Worm (Caenorhabditis elegans): ENCODE measurements around the gene Y17G7B.17.
A peak's percentile ranks its signal among the peaks of the same experiment; 100 is the strongest.

The Y17G7B.17 gene

ce11 chrII:12107840-12108239, 8.1 kb upstream of the Y17G7B.17 start, which contains the start of gene Y17G7B.18 (continued):
- TF ChIP-seq sox-4 (tag; optimal IDR thresholded peaks at IDR 0.05) = peak; percentile 29
- TF ChIP-seq irx-1 (tag; optimal IDR thresholded peaks at IDR 0.05) = peak; percentile 64
- TF ChIP-seq C04F5.9 (tag; optimal IDR thresholded peaks at IDR 0.05) = no peak
- TF ChIP-seq skn-1 (tag; optimal IDR thresholded peaks at IDR 0.05) = peak; percentile 45
- no peak for TF ChIP-seq C34B4.2 (tag; optimal IDR thresholded peaks at IDR 0.05)
- no peak for TF ChIP-seq ceh-90 (tag; optimal IDR thresholded peaks at IDR 0.05)
- peak; percentile 72 for TF ChIP-seq dsc-1 (tag; optimal IDR thresholded peaks at IDR 0.05)
- peak; percentile 66 for TF ChIP-seq egl-13 (tag; optimal IDR thresholded peaks at IDR 0.05)
- no peak for TF ChIP-seq nhr-84 (tag; optimal IDR thresholded peaks at IDR 0.05)
- peak; percentile 19 for TF ChIP-seq nhr-237 (tag; optimal IDR thresholded peaks at IDR 0.05)
- TF ChIP-seq ceh-88 (GFP tag; IDR thresholded peaks at IDR 0.05) = peak; percentile 42; the same call in 1 of the 2 replicates
- TF ChIP-seq C16A3.4 (tag; optimal IDR thresholded peaks at IDR 0.05) = peak; percentile 67
- TF ChIP-seq ztf-11 (tag; optimal IDR thresholded peaks at IDR 0.05) = peak in 1 of 2 experiments; percentile 33
- peak; percentile 70 for TF ChIP-seq xbp-1 (tag; optimal IDR thresholded peaks at IDR 0.05)
- TF ChIP-seq mab-9 (GFP tag; IDR thresholded peaks at IDR 0.05) = peak; percentile 70
- TF ChIP-seq fkh-8 (tag; optimal IDR thresholded peaks at IDR 0.05) = peak; percentile 85
- TF ChIP-seq nhr-76 (tag; optimal IDR thresholded peaks at IDR 0.05) = no peak
- TF ChIP-seq lin-35 (GFP tag; optimal IDR thresholded peaks at IDR 0.05) = peak; percentile 96 to 98
- peak; percentile 83 for TF ChIP-seq unc-86 (tag; optimal IDR thresholded peaks at IDR 0.05)
- peak; percentile 91 to 97 for TF ChIP-seq efl-1 (optimal IDR thresholded peaks at IDR 0.05)
- peak; percentile 98 to 100 for TF ChIP-seq efl-1 (GFP tag; optimal IDR thresholded peaks at IDR 0.05 in 1 of 2)
- TF ChIP-seq snu-23 (GFP tag; optimal IDR thresholded peaks at IDR 0.05) = peak; percentile 80
- no peak for TF ChIP-seq Y116A8C.19 (tag; optimal IDR thresholded peaks at IDR 0.05; ENCODE audit: borderline replicate concordance)
- TF ChIP-seq zip-4 (GFP tag; optimal IDR thresholded peaks at IDR 0.05) = peak; percentile 23
- no peak for TF ChIP-seq sup-37 (GFP tag; optimal IDR thresholded peaks at IDR 0.05)
- peak; percentile 46 for TF ChIP-seq nhr-90 (tag; optimal IDR thresholded peaks at IDR 0.05; ENCODE audit: poor library complexity)
- no peak for TF ChIP-seq ceh-8 (GFP tag; optimal IDR thresholded peaks at IDR 0.05)
- TF ChIP-seq mdl-1 (tag; optimal IDR thresholded peaks at IDR 0.05) = peak in 1 of 2 experiments; percentile 29
- TF ChIP-seq lin-14 (GFP tag; optimal IDR thresholded peaks at IDR 0.05) = peak; percentile 71
- TF ChIP-seq mep-1 (tag; optimal IDR thresholded peaks at IDR 0.05) = peak; percentile 91
- TF ChIP-seq snpc-4 (tag; optimal IDR thresholded peaks at IDR 0.05) = peak; percentile 65
- peak; percentile 75 for TF ChIP-seq swsn-7 (tag; optimal IDR thresholded peaks at IDR 0.05)
- no peak for TF ChIP-seq ces-1 (GFP tag; optimal IDR thresholded peaks at IDR 0.05)
- TF ChIP-seq grh-1 (GFP tag; IDR thresholded peaks at IDR 0.05) = no peak
- TF ChIP-seq isw-1 (GFP tag; IDR thresholded peaks at IDR 0.05) = peak; percentile 51
- no peak for TF ChIP-seq lir-3 (tag; optimal IDR thresholded peaks at IDR 0.05; ENCODE audit: poor library complexity)
- peak; percentile 65 to 90 (median 68) for TF ChIP-seq ceh-82 (tag; optimal IDR thresholded peaks at IDR 0.05)
- TF ChIP-seq hpl-2 (GFP tag; optimal IDR thresholded peaks at IDR 0.05) = no peak
- TF ChIP-seq nhr-12 (tag; optimal IDR thresholded peaks at IDR 0.05) = no peak
- peak; percentile 62 for TF ChIP-seq nhr-19 (GFP tag; conservative IDR thresholded peaks at IDR 0.05)
- TF ChIP-seq egl-27 (tag; optimal IDR thresholded peaks at IDR 0.05) = no peak
- peak; percentile 50 for TF ChIP-seq fkh-10 (GFP tag; optimal IDR thresholded peaks at IDR 0.05)
- TF ChIP-seq lin-39 (tag; optimal IDR thresholded peaks at IDR 0.05) = peak; percentile 61
- peak; percentile 59 for TF ChIP-seq F16B12.6 (tag; optimal IDR thresholded peaks at IDR 0.05)
- peak; percentile 35 for TF ChIP-seq jun-1 (tag; optimal IDR thresholded peaks at IDR 0.05)

Measured in whole organism, L1 larva.